Fruit fly (Drosophila melanogaster) Kc167 (cell line): ENCODE results near the gene und.

Experiments
- Myc ChIP-seq: fragments of >200 bp; optimal IDR thresholded peaks from 2 replicates; lab custom pipeline; 2017; ENCODE audit warnings: missing external identifiers
- Sin3A ChIP-seq: fragments of >200 bp; optimal IDR thresholded peaks from 2 replicates; lab custom pipeline; 2018; ENCODE audit warnings: missing external identifiers
- h ChIP-seq: fragments of >200 bp; optimal IDR thresholded peaks from 3 replicates; lab custom pipeline; 2018; ENCODE audit warnings: missing external identifiers
- insv ChIP-seq: fragments of >200 bp; optimal IDR thresholded peaks from 3 replicates; lab custom pipeline; 2018; ENCODE audit warnings: missing external identifiers
- psq ChIP-seq: fragments of >200 bp; optimal IDR thresholded peaks from 2 replicates; lab custom pipeline; 2017; ENCODE audit warnings: missing external identifiers
- ttk ChIP-seq: sonication (Bioruptor generic); optimal IDR thresholded peaks from 2 replicates; lab custom pipeline; 2017; ENCODE audit warnings: missing external identifiers

The und gene

dm6 chr2L:9763212-9763869 lies at the start of gene und, which contains the start of gene Taf11:
Gene und, plus strand, starts transcription at chr2L:9763369.
Gene Taf11, minus strand, starts transcription at chr2L:9763262.
- TF ChIP-seq insv = no peak
- no peak for TF ChIP-seq psq (lab: Kevin White, UChicago)
- TF ChIP-seq Sin3A (lab: Kevin White, UChicago) = no peak
- TF ChIP-seq ttk (lab: Kevin White, UChicago) = no peak
- no peak for TF ChIP-seq Myc
- no peak for TF ChIP-seq h (lab: Kevin White, UChicago)

dm6 chr2L:9728791-9729190 lies 34.4 kb upstream of the und start:
- no peak for TF ChIP-seq insv
- TF ChIP-seq psq (lab: Kevin White, UChicago) = no peak
- no peak for TF ChIP-seq h (lab: Kevin White, UChicago)
- TF ChIP-seq Sin3A (lab: Kevin White, UChicago) = no peak
- TF ChIP-seq Myc = no peak
- no peak for TF ChIP-seq ttk (lab: Kevin White, UChicago)

dm6 chr2L:9729618-9730284 lies 33.4 kb upstream of the und start, which contains the start of gene CG13116:
Gene CG13116, plus strand, starts transcription at chr2L:9729940.
- TF ChIP-seq psq (lab: Kevin White, UChicago) (no peak), h (lab: Kevin White, UChicago) (no peak), Myc (no peak), insv (no peak), ttk (lab: Kevin White, UChicago) (no peak), Sin3A (lab: Kevin White, UChicago) (no peak)

- TF ChIP-seq psq (lab: Kevin White, UChicago) (no peak), h (lab: Kevin White, UChicago) (no peak), Sin3A (lab: Kevin White, UChicago) (no peak), Myc (no peak), insv (no peak), ttk (lab: Kevin White, UChicago) (no peak)
Measured at dm6 chr2L:9731269-9731668, 31.9 kb upstream of the und start.

- TF ChIP-seq h (lab: Kevin White, UChicago) (no peak), Sin3A (lab: Kevin White, UChicago) (no peak), insv (no peak), ttk (lab: Kevin White, UChicago) (no peak), Myc (no peak), psq (lab: Kevin White, UChicago) (no peak)
Measured at dm6 chr2L:9734134-9734533, 29.0 kb upstream of the und start.

- TF ChIP-seq ttk (lab: Kevin White, UChicago) (no peak), insv (no peak), psq (lab: Kevin White, UChicago) (no peak)
Measured at dm6 chr2L:9736000-9736695, 27.0 kb upstream of the und start, which contains the start of gene CG13117. Gene CG13117, plus strand, starts transcription at chr2L:9736645.

- TF ChIP-seq Myc = no peak
- TF ChIP-seq psq (lab: Kevin White, UChicago) = no peak
- no peak for TF ChIP-seq h (lab: Kevin White, UChicago)
- TF ChIP-seq ttk (lab: Kevin White, UChicago) = no peak
- no peak for TF ChIP-seq Sin3A (lab: Kevin White, UChicago)
- TF ChIP-seq insv = no peak
Measured at dm6 chr2L:9737360-9737759, 25.8 kb upstream of the und start.

- no peak for TF ChIP-seq Sin3A (lab: Kevin White, UChicago)
- TF ChIP-seq insv = no peak
- TF ChIP-seq Myc = no peak
- no peak for TF ChIP-seq h (lab: Kevin White, UChicago)
- no peak for TF ChIP-seq psq (lab: Kevin White, UChicago)
- TF ChIP-seq ttk (lab: Kevin White, UChicago) = no peak
Measured at dm6 chr2L:9737803-9738202, 25.4 kb upstream of the und start.

- no peak for TF ChIP-seq Sin3A (lab: Kevin White, UChicago)
- no peak for TF ChIP-seq psq (lab: Kevin White, UChicago)
- TF ChIP-seq ttk (lab: Kevin White, UChicago) = no peak
- no peak for TF ChIP-seq h (lab: Kevin White, UChicago)
- TF ChIP-seq insv = no peak
- no peak for TF ChIP-seq Myc
Measured at dm6 chr2L:9739685-9740084, 23.5 kb upstream of the und start.

- no peak for TF ChIP-seq Myc
- no peak for TF ChIP-seq h (lab: Kevin White, UChicago)
- no peak for TF ChIP-seq Sin3A (lab: Kevin White, UChicago)
- TF ChIP-seq insv = no peak
- no peak for TF ChIP-seq ttk (lab: Kevin White, UChicago)
- TF ChIP-seq psq (lab: Kevin White, UChicago) = no peak
Measured at dm6 chr2L:9743823-9744222, 19.3 kb upstream of the und start.

- TF ChIP-seq Myc (no peak), Sin3A (lab: Kevin White, UChicago) (no peak), ttk (lab: Kevin White, UChicago) (no peak), insv (no peak), psq (lab: Kevin White, UChicago) (no peak), h (lab: Kevin White, UChicago) (no peak)
Measured at dm6 chr2L:9744634-9745033, 18.5 kb upstream of the und start.
